Worm (Caenorhabditis elegans): ENCODE data around the gene T27E7.5.

The T27E7.5 gene

ce11 chrIV:14562649-14563268 is 25.8 kb downstream of the T27E7.5 start:
- TF ChIP-seq dve-1 (tag; optimal IDR thresholded peaks at IDR 0.05; ENCODE audit: insufficient read depth) (peak; percentile 14), pha-4 (GFP tag; IDR thresholded peaks at IDR 0.05) (no peak), pha-4 (tag; optimal IDR thresholded peaks at IDR 0.05) (peak; percentile 31), tra-1 (GFP tag; IDR thresholded peaks at IDR 0.05) (no peak), unc-62 (GFP tag; optimal IDR thresholded peaks at IDR 0.05 in 1 of 2) (peak in 1 of 2 experiments; percentile 80), unc-62 (tag; optimal IDR thresholded peaks at IDR 0.05) (no peak), fos-1 (tag; optimal IDR thresholded peaks at IDR 0.05) (no peak), pqm-1 (tag; optimal IDR thresholded peaks at IDR 0.05) (peak; percentile 75), daf-16 (GFP tag; optimal IDR thresholded peaks at IDR 0.05) (no peak), daf-16 (tag; optimal IDR thresholded peaks at IDR 0.05) (peak; percentile 40), snpc-1.2 (GFP tag; IDR thresholded peaks at IDR 0.05) (peak; percentile 74; the same call in 1 of the 2 replicates)

ce11 chrIV:14565062-14565461 is 28.1 kb downstream of the T27E7.5 start, which contains the start of gene Y57G11B.2:
Gene Y57G11B.2 (plus strand): TSS chrIV:14565362.
- no peak for TF ChIP-seq F10B5.3 (tag; optimal IDR thresholded peaks at IDR 0.05)
- no peak for TF ChIP-seq daf-8 (GFP tag; IDR thresholded peaks at IDR 0.05)
- no peak for TF ChIP-seq tag-97 (GFP tag; IDR thresholded peaks at IDR 0.05)
- no peak for TF ChIP-seq nhr-41 (GFP tag; IDR thresholded peaks at IDR 0.05)

- TF ChIP-seq snpc-1.2 (GFP tag; IDR thresholded peaks at IDR 0.05) (no peak), aha-1 (tag) (peak; percentile 94), attf-4 (tag; optimal IDR thresholded peaks at IDR 0.05) (no peak)
Measured at ce11 chrIV:14571626-14572025, 34.7 kb downstream of the T27E7.5 start.

ce11 chrIV:14572607-14573006 is 35.6 kb downstream of the T27E7.5 start, which contains the start of gene glb-34:
Gene glb-34 (minus strand): TSS chrIV:14572707.
- TF ChIP-seq egl-43 (GFP tag; IDR thresholded peaks at IDR 0.05) (no peak), Y105C5A.15 (GFP tag; IDR thresholded peaks at IDR 0.05) (no peak), ceh-82 (tag; optimal IDR thresholded peaks at IDR 0.05) (no peak), ctbp-1 (GFP tag; IDR thresholded peaks at IDR 0.05) (no peak), pha-4 (GFP tag; IDR thresholded peaks at IDR 0.05) (no peak), pha-4 (tag; optimal IDR thresholded peaks at IDR 0.05) (no peak)

ce11 chrIV:14573068-14573467 is 36.1 kb downstream of the T27E7.5 start:
- no peak for TF ChIP-seq F26F4.8 (GFP tag; conservative IDR thresholded peaks at IDR 0.05)
- TF ChIP-seq mxl-3 (GFP tag; optimal IDR thresholded peaks at IDR 0.05): no peak
- TF ChIP-seq unc-62 (GFP tag; optimal IDR thresholded peaks at IDR 0.05 in 1 of 2): no peak
- TF ChIP-seq unc-62 (tag; optimal IDR thresholded peaks at IDR 0.05): no peak
- no peak for TF ChIP-seq aha-1 (tag)
- TF ChIP-seq mep-1 (tag; optimal IDR thresholded peaks at IDR 0.05): no peak
- no peak for TF ChIP-seq ceh-32 (tag; optimal IDR thresholded peaks at IDR 0.05; ENCODE audit: poor library complexity)
- TF ChIP-seq skn-1 (tag; optimal IDR thresholded peaks at IDR 0.05): no peak
- no peak for TF ChIP-seq T20F7.1 (GFP tag; optimal IDR thresholded peaks at IDR 0.05)
- no peak for TF ChIP-seq zip-2 (tag; optimal IDR thresholded peaks at IDR 0.05)
- TF ChIP-seq zfp-2 (tag; optimal IDR thresholded peaks at IDR 0.05): no peak
- no peak for TF ChIP-seq nhr-28 (tag; optimal IDR thresholded peaks at IDR 0.05)
- no peak for TF ChIP-seq egl-43 (GFP tag; IDR thresholded peaks at IDR 0.05)
- no peak for TF ChIP-seq snpc-1.2 (GFP tag; IDR thresholded peaks at IDR 0.05)

ce11 chrIV:14574282-14574869 is 37.4 kb downstream of the T27E7.5 start, which contains the start of the genes Y57G11B.3 and Y57G11B.5:
Gene Y57G11B.3 (minus strand): TSS chrIV:14574382.
Gene Y57G11B.5 (plus strand): TSS chrIV:14574819.
- TF ChIP-seq lim-7 (GFP tag; IDR thresholded peaks at IDR 0.05): no peak
- TF ChIP-seq dmd-9 (GFP tag; IDR thresholded peaks at IDR 0.05): no peak
